Fruit fly (Drosophila melanogaster): ENCODE results near the gene wls.

dm6 chr3L:11204852-11205251, 35.4 kb upstream of the wls start:
- TF ChIP-seq CTCF (optimal IDR thresholded peaks at IDR 0.05) (no peak), CG8478 (optimal IDR thresholded peaks at IDR 0.05) (no peak)
